Worm (Caenorhabditis elegans) whole organism, L4 larva: ENCODE measurements around the gene C10A4.9.

ENCODE experiments used
- Y105C5A.15 ChIP-seq: fragments of 200-800 bp; sonication (Bioruptor generic); IDR thresholded peaks from 2 replicates; pipeline ENCODE4 v1.3.6; 2022; ENCODE audit warnings: missing genetic modification characterization, missing compliant biosample characterization
- ceh-28 ChIP-seq: fragments of 150-350 bp; optimal IDR thresholded peaks from 2 replicates; lab custom pipeline; 2014; ENCODE audit warnings: missing biosample characterization, missing genetic modification reagents, missing genetic modification characterization
- egl-27 ChIP-seq: sonication (generic microtip); optimal IDR thresholded peaks from 3 replicates; lab custom pipeline; 2017; ENCODE audit warnings: missing biosample characterization, missing genetic modification reagents, missing genetic modification characterization
- hlh-11 ChIP-seq: fragments of 200-800 bp; sonication (Bioruptor generic); optimal IDR thresholded peaks from 2 replicates; lab custom pipeline; 2018; ENCODE audit warnings: mild to moderate bottlenecking, missing genetic modification characterization, missing compliant biosample characterization
- mxl-3 ChIP-seq: fragments of 200-800 bp; sonication (Bioruptor generic); optimal IDR thresholded peaks from 2 replicates; lab custom pipeline; 2018; ENCODE audit warnings: mild to moderate bottlenecking, missing genetic modification characterization, missing compliant biosample characterization
- nhr-11 ChIP-seq: fragments of 150-350 bp; optimal IDR thresholded peaks from 2 replicates; lab custom pipeline; 2014; ENCODE audit warnings: missing biosample characterization, missing genetic modification characterization
- nhr-237 ChIP-seq: sonication (generic microtip); optimal IDR thresholded peaks from 2 replicates; lab custom pipeline; 2017; ENCODE audit warnings: missing biosample characterization, missing genetic modification characterization
- nhr-28 ChIP-seq: fragments of 150-350 bp; optimal IDR thresholded peaks from 2 replicates; lab custom pipeline; 2014; ENCODE audit warnings: missing biosample characterization, missing genetic modification characterization
- nhr-6 ChIP-seq: fragments of 150-350 bp; optimal IDR thresholded peaks from 2 replicates; lab custom pipeline; 2014; ENCODE audit warnings: missing biosample characterization, missing genetic modification characterization

- no peak for TF ChIP-seq nhr-28 (tag; lab: Kevin White, UChicago)
- no peak for TF ChIP-seq nhr-237 (tag; lab: Kevin White, UChicago)
- no peak for TF ChIP-seq ceh-28 (tag; lab: Kevin White, UChicago)
- no peak for TF ChIP-seq nhr-11 (tag; lab: Kevin White, UChicago)
- TF ChIP-seq egl-27 (tag; lab: Kevin White, UChicago) = no peak
- TF ChIP-seq Y105C5A.15 = no peak
- no peak for TF ChIP-seq mxl-3 (GFP tag; lab: Kevin White, UChicago)
- no peak for TF ChIP-seq hlh-11 (tag; lab: Kevin White, UChicago)
- TF ChIP-seq nhr-6 = no peak
Measured at ce11 chrX:7460516-7460915, 39.8 kb downstream of the C10A4.9 start.
